Fruit fly (Drosophila melanogaster): ENCODE data around the gene svr.
A peak's percentile ranks its signal among the peaks of the same experiment; 100 is the strongest.

Gene svr

dm6 chrX:496326-496725 is at the start of gene svr:
svr (plus strand) TSS chrX:496446.
- peak; percentile 60 for TF ChIP-seq bab1 (GFP tag; optimal IDR thresholded peaks at IDR 0.05)
- peak; percentile 13 for TF ChIP-seq tj (GFP tag; optimal IDR thresholded peaks at IDR 0.05)
- peak; percentile 6 for TF ChIP-seq cic (GFP tag; optimal IDR thresholded peaks at IDR 0.05)
- TF ChIP-seq ovo (GFP tag; optimal IDR thresholded peaks at IDR 0.05) = no peak

dm6 chrX:448270-448669 is 48.0 kb upstream of the svr start:
- TF ChIP-seq CG5204 (GFP tag; optimal IDR thresholded peaks at IDR 0.05) (no peak), CG12768 (GFP tag; optimal IDR thresholded peaks at IDR 0.05) (no peak), CG7101 (tag; optimal IDR thresholded peaks at IDR 0.05) (no peak), ovo (GFP tag; optimal IDR thresholded peaks at IDR 0.05) (no peak), cnc (optimal IDR thresholded peaks at IDR 0.05) (no peak), toe (GFP tag; optimal IDR thresholded peaks at IDR 0.05) (no peak), kay (GFP tag; ENCODE audit: borderline replicate concordance) (no peak), CG14711 (tag; optimal IDR thresholded peaks at IDR 0.05) (no peak)

dm6 chrX:448978-449377 is 47.3 kb upstream of the svr start:
- TF ChIP-seq bab1 (GFP tag; optimal IDR thresholded peaks at IDR 0.05) = no peak
- no peak for TF ChIP-seq kay (GFP tag; ENCODE audit: borderline replicate concordance)
- TF ChIP-seq ovo (GFP tag; optimal IDR thresholded peaks at IDR 0.05) = no peak
- no peak for TF ChIP-seq cnc (optimal IDR thresholded peaks at IDR 0.05)
- no peak for TF ChIP-seq CG7101 (tag; optimal IDR thresholded peaks at IDR 0.05)

- TF ChIP-seq CG33017 (tag; optimal IDR thresholded peaks at IDR 0.05) (no peak), CG12768 (GFP tag; optimal IDR thresholded peaks at IDR 0.05) (no peak), Mnt (GFP tag; optimal IDR thresholded peaks at IDR 0.05) (no peak), Crg-1 (GFP tag; optimal IDR thresholded peaks at IDR 0.05) (no peak), CG7045 (GFP tag; optimal IDR thresholded peaks at IDR 0.05) (no peak), CG14711 (tag; optimal IDR thresholded peaks at IDR 0.05) (no peak), CG11617 (GFP tag; optimal IDR thresholded peaks at IDR 0.05) (no peak), ovo (GFP tag; optimal IDR thresholded peaks at IDR 0.05) (no peak), CG5204 (GFP tag; optimal IDR thresholded peaks at IDR 0.05) (no peak), CG7101 (tag; optimal IDR thresholded peaks at IDR 0.05) (no peak), cnc (optimal IDR thresholded peaks at IDR 0.05) (no peak), CG1620 (GFP tag; optimal IDR thresholded peaks at IDR 0.05) (no peak), tj (GFP tag; optimal IDR thresholded peaks at IDR 0.05) (no peak), Clk (GFP tag; optimal IDR thresholded peaks at IDR 0.05) (no peak), cic (GFP tag; optimal IDR thresholded peaks at IDR 0.05) (no peak), pad (GFP tag; optimal IDR thresholded peaks at IDR 0.05) (no peak), toe (GFP tag; optimal IDR thresholded peaks at IDR 0.05) (no peak), kay (GFP tag; ENCODE audit: borderline replicate concordance) (no peak), Hr96 (GFP tag; optimal IDR thresholded peaks at IDR 0.05) (no peak), bab1 (GFP tag; optimal IDR thresholded peaks at IDR 0.05) (no peak)
Measured at dm6 chrX:452716-453115, 43.5 kb upstream of the svr start.

dm6 chrX:456959-457358 is 39.3 kb upstream of the svr start:
- TF ChIP-seq toe (GFP tag; optimal IDR thresholded peaks at IDR 0.05) (no peak), bab1 (GFP tag; optimal IDR thresholded peaks at IDR 0.05) (no peak), CG1620 (GFP tag; optimal IDR thresholded peaks at IDR 0.05) (no peak), CG7101 (tag; optimal IDR thresholded peaks at IDR 0.05) (no peak), Mnt (GFP tag; optimal IDR thresholded peaks at IDR 0.05) (no peak), CG33017 (tag; optimal IDR thresholded peaks at IDR 0.05) (no peak), cic (GFP tag; optimal IDR thresholded peaks at IDR 0.05) (no peak), Hr96 (GFP tag; optimal IDR thresholded peaks at IDR 0.05) (no peak), CG14711 (tag; optimal IDR thresholded peaks at IDR 0.05) (no peak)

- no peak for TF ChIP-seq CG7045 (GFP tag; optimal IDR thresholded peaks at IDR 0.05)
- TF ChIP-seq Hr96 (GFP tag; optimal IDR thresholded peaks at IDR 0.05) = no peak
- TF ChIP-seq bab1 (GFP tag; optimal IDR thresholded peaks at IDR 0.05) = no peak
- no peak for TF ChIP-seq CG14711 (tag; optimal IDR thresholded peaks at IDR 0.05)
- no peak for TF ChIP-seq CG12768 (GFP tag; optimal IDR thresholded peaks at IDR 0.05)
Measured at dm6 chrX:457803-458202, 38.4 kb upstream of the svr start.

dm6 chrX:460447-460846 is 35.8 kb upstream of the svr start, which contains the start of gene ase:
ase (plus strand) TSS chrX:460747.
- no peak for TF ChIP-seq ovo (GFP tag; optimal IDR thresholded peaks at IDR 0.05)
- TF ChIP-seq CG12768 (GFP tag; optimal IDR thresholded peaks at IDR 0.05) = no peak
- no peak for TF ChIP-seq CG1620 (GFP tag; optimal IDR thresholded peaks at IDR 0.05)
- TF ChIP-seq tj (GFP tag; optimal IDR thresholded peaks at IDR 0.05) = no peak

dm6 chrX:463934-464333 is 32.3 kb upstream of the svr start:
- TF ChIP-seq cic (GFP tag; optimal IDR thresholded peaks at IDR 0.05) = no peak
- no peak for TF ChIP-seq CG5204 (GFP tag; optimal IDR thresholded peaks at IDR 0.05)
- TF ChIP-seq CG1620 (GFP tag; optimal IDR thresholded peaks at IDR 0.05) = no peak
- TF ChIP-seq toe (GFP tag; optimal IDR thresholded peaks at IDR 0.05) = no peak
- TF ChIP-seq CG14711 (tag; optimal IDR thresholded peaks at IDR 0.05) = no peak
- TF ChIP-seq CG11617 (GFP tag; optimal IDR thresholded peaks at IDR 0.05) = no peak
- no peak for TF ChIP-seq bab1 (GFP tag; optimal IDR thresholded peaks at IDR 0.05)
- TF ChIP-seq Clk (GFP tag; optimal IDR thresholded peaks at IDR 0.05) = no peak
- no peak for TF ChIP-seq cnc (optimal IDR thresholded peaks at IDR 0.05)
- TF ChIP-seq Mnt (GFP tag; optimal IDR thresholded peaks at IDR 0.05) = no peak
- no peak for TF ChIP-seq CG7045 (GFP tag; optimal IDR thresholded peaks at IDR 0.05)
